Worm (Caenorhabditis elegans): ENCODE data around the gene Y57G11B.3.

Y57G11B.3 gene

DNA sequence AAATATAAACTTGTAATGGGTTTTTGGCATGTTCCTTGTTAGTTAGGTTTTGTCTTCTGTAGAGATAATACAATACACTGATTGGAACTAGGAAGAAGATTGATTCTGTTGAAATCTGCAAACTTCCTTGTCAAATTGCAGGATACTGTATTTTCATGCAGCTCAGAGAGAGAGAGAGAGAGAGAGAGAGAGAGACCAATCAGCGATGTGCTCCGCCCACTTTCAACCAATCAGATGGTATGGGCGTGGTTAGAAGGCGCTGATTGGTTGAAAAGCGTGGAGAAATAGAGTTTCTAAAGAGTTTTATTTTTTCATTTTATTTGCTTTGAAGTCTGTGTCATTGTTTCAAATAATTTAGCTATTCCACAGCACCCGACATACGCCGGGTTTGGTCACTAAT, 26.9 kb downstream of the Y57G11B.3 start:
- TF ChIP-seq aha-1 (tag) (peak; percentile 55), zag-1 (tag; optimal IDR thresholded peaks at IDR 0.05) (no peak)

DNA sequence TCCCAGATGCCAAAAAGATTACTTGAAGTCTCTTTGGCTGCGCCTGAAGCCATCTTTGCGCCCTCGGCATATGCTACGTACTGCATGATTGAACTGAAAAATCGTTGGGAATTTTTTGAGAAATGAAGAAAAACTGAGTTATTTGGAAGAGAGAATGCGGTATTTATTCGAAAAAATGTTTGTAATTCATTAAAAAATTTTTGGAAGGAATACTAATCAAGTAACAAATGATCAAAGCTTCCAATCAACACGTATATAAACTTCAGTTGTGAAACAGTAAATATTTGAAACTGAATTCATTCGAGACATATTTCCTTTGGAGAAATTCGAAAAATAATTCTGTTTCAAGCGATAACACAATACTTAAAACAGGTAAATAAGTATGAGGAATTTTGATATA, 31.7 kb downstream of the Y57G11B.3 start, which contains the start of gene pals-29:
Gene pals-29 (minus strand): TSS at position 101 of the 400 bp plus-strand sequence.
- TF ChIP-seq hlh-11 (tag; optimal IDR thresholded peaks at IDR 0.05) (no peak), spr-3 (GFP tag; optimal IDR thresholded peaks at IDR 0.05) (no peak), saeg-2 (GFP tag; IDR thresholded peaks at IDR 0.05) (no peak), nhr-77 (tag; optimal IDR thresholded peaks at IDR 0.05) (no peak), zip-2 (tag; optimal IDR thresholded peaks at IDR 0.05) (no peak), ztf-7 (tag; optimal IDR thresholded peaks at IDR 0.05) (no peak), egl-43 (GFP tag; IDR thresholded peaks at IDR 0.05) (no peak), tra-1 (GFP tag; IDR thresholded peaks at IDR 0.05) (no peak), ces-1 (GFP tag; optimal IDR thresholded peaks at IDR 0.05) (no peak), rbr-2 (tag; optimal IDR thresholded peaks at IDR 0.05) (no peak), nhr-237 (tag; optimal IDR thresholded peaks at IDR 0.05) (no peak), daf-12 (tag; optimal IDR thresholded peaks at IDR 0.05) (no peak), madf-5 (GFP tag; IDR thresholded peaks at IDR 0.05) (no peak), zfp-2 (tag; optimal IDR thresholded peaks at IDR 0.05) (no peak), ceh-44 (GFP tag; IDR thresholded peaks at IDR 0.05) (no peak), daf-16 (GFP tag; optimal IDR thresholded peaks at IDR 0.05) (no peak), daf-16 (tag; optimal IDR thresholded peaks at IDR 0.05) (no peak)

DNA sequence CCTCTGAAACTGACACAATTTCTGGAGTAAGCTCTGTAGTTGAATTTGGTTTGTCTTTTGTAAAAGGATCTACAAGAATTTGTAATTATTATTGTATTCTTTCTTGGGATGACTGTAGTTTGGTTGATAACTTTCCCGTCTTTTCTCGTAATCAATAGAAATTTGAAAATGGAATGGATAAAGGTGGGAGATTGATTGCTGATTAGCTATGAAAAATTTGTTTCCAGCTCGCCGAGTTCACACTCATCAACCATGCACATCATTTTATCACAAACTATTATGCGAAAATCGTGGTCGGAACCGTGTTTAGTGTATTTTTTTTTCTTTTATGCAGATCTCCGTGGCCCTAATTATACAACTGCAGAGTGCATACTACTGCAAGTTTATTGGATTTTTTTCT, 37.3 kb downstream of the Y57G11B.3 start, which contains the start of gene T27E7.5:
Gene T27E7.5 (plus strand): TSS at position 253 of the 400 bp plus-strand sequence.
- TF ChIP-seq aha-1 (tag) = peak; percentile 91
- peak in 1 of 2 experiments; percentile 30 for TF ChIP-seq unc-62 (GFP tag; optimal IDR thresholded peaks at IDR 0.05 in 1 of 2)
- TF ChIP-seq unc-62 (tag; optimal IDR thresholded peaks at IDR 0.05) = no peak
- no peak for TF ChIP-seq ceh-62 (tag; optimal IDR thresholded peaks at IDR 0.05)

DNA sequence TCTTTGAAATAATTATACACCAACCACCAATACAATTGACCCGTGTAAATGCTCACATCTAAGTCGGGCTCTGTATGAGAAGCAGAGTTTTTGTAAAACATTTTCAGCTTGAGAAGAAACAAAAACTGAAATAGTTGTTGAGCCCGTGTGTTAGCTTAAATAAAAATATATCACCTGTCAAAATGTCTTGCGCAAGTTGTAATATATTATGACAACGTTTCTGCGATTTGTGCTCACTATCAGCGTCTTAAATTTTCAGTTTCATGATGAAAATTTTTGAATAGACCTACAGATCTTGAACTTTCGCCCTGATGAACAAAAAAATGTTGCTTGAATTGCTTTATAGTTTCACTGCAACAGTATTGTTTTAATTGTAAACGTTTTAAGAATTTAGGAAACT, 39.2 kb downstream of the Y57G11B.3 start, which contains the start of gene T27E7.4:
Gene T27E7.4 (minus strand): TSS at position 101 of the 400 bp plus-strand sequence.
- TF ChIP-seq F26F4.8 (GFP tag; conservative IDR thresholded peaks at IDR 0.05) = no peak
- TF ChIP-seq pha-4 (GFP tag; IDR thresholded peaks at IDR 0.05) = no peak
- TF ChIP-seq pha-4 (tag; optimal IDR thresholded peaks at IDR 0.05) = no peak
- TF ChIP-seq madf-5 (GFP tag; IDR thresholded peaks at IDR 0.05) = no peak
- TF ChIP-seq mdl-1 (tag; optimal IDR thresholded peaks at IDR 0.05) = no peak

DNA sequence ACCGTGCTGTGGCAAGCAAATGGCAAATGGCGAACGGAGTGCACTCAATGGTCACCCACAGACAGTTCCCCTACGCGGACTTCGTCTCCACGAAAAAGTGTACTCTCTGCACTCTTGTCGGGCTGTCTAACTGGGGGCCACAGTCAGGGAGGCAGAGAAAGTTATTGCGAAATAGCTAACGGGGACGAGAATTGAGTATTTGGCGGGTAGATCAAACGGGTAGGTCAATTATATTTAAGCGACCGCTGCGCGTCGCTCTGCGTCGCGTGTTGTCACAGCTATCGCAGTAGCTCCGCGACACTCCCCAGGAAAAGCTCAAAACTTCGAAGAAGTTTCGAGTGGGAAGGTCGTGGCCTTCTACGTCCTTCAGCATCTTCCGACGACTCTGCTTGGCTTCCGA, 41.8 kb downstream of the Y57G11B.3 start:
- TF ChIP-seq cey-2 (tag; optimal IDR thresholded peaks at IDR 0.05; ENCODE audit: borderline replicate concordance, insufficient read depth) = no peak
- TF ChIP-seq duxl-1 (tag; optimal IDR thresholded peaks at IDR 0.05; ENCODE audit: poor library complexity) = no peak
- TF ChIP-seq lir-3 (tag; optimal IDR thresholded peaks at IDR 0.05) = no peak
- no peak for TF ChIP-seq unc-62 (GFP tag; optimal IDR thresholded peaks at IDR 0.05 in 1 of 2)
- TF ChIP-seq unc-62 (tag; optimal IDR thresholded peaks at IDR 0.05) = no peak
- TF ChIP-seq zip-11 (GFP tag; IDR thresholded peaks at IDR 0.05) = no peak
- no peak for TF ChIP-seq nhr-28 (tag; optimal IDR thresholded peaks at IDR 0.05)

DNA sequence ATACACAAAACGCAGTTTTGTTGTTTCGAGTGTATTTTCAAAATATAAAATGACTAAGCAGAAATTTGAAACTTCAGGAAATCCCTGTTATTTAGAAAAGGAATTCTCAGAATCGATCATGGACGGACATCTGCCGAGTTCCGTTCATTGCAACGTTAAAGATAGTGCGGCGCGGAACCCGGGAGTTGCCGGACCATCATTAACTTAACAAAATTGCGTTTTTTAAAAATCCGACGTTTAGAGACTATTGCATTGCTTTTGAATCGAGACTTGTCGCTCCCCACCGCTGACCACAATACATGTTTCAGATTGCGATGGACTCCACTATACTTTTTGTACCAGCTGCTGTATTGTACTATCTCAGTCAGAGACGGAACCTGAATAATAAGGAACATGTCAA, 44.2 kb downstream of the Y57G11B.3 start:
- TF ChIP-seq unc-39 (tag; optimal IDR thresholded peaks at IDR 0.05) (no peak), snpc-1.2 (GFP tag; IDR thresholded peaks at IDR 0.05) (peak; percentile 66), lin-39 (tag; optimal IDR thresholded peaks at IDR 0.05) (no peak), hlh-11 (tag; optimal IDR thresholded peaks at IDR 0.05) (no peak), Y75B8A.6 (GFP tag; IDR thresholded peaks at IDR 0.05) (no peak), ZK546.5 (tag; optimal IDR thresholded peaks at IDR 0.05) (no peak), gei-8 (GFP tag; optimal IDR thresholded peaks at IDR 0.05) (no peak)

Data from whole organism, L4 larva.